Fruit fly (Drosophila melanogaster) whole organism, wandering third instar larva: Measurements from ENCODE around the gene Pfas.

Source experiments
- Abd-B ChIP-seq: fragments of >200 bp; optimal IDR thresholded peaks from 2 replicates; lab custom pipeline; 2017; ENCODE audit warnings: missing biosample characterization, missing genetic modification characterization
- CG32264 ChIP-seq: fragments of 200-800 bp; sonication (Bioruptor generic); optimal IDR thresholded peaks from 2 replicates; lab custom pipeline; 2016; ENCODE audit warnings: missing biosample characterization, missing genetic modification characterization
- CG9705 ChIP-seq: fragments of 200-800 bp; sonication (Bioruptor generic); optimal IDR thresholded peaks from 2 replicates; lab custom pipeline; 2018; ENCODE audit warnings: missing biosample characterization, mild to moderate bottlenecking, missing genetic modification characterization
- CrebA ChIP-seq: fragments of 200-800 bp; sonication (Bioruptor generic); optimal IDR thresholded peaks from 2 replicates; lab custom pipeline; 2016; ENCODE audit warnings: missing biosample characterization, mild to moderate bottlenecking, missing genetic modification characterization, borderline replicate concordance
- Dfd ChIP-seq: fragments of >200 bp; optimal IDR thresholded peaks from 2 replicates; lab custom pipeline; 2017; ENCODE audit warnings: missing biosample characterization, missing genetic modification characterization
- Dif ChIP-seq: fragments of 200-275, 200-300 bp; sonication (Bioruptor generic); optimal IDR thresholded peaks from 2 replicates; lab custom pipeline; 2018; ENCODE audit warnings: missing biosample characterization, missing genetic modification characterization; ENCODE audit not compliant: partially characterized antibody
- GATAd ChIP-seq: sonication (Bioruptor generic); optimal IDR thresholded peaks from 2 replicates; lab custom pipeline; 2016; ENCODE audit warnings: missing biosample characterization, missing genetic modification characterization
- HLH106 ChIP-seq: fragments of 200-800 bp; optimal IDR thresholded peaks from 3 replicates; lab custom pipeline; 2019; ENCODE audit warnings: missing biosample characterization, mild to moderate bottlenecking, missing genetic modification characterization, moderate library complexity
- Hnf4 ChIP-seq: fragments of 200-800 bp; sonication (Bioruptor generic); optimal IDR thresholded peaks from 2 replicates; lab custom pipeline; 2016; ENCODE audit warnings: missing biosample characterization, mild to moderate bottlenecking, missing genetic modification characterization
- Hr78 ChIP-seq: fragments of >200 bp; optimal IDR thresholded peaks from 2 replicates; lab custom pipeline; 2017; ENCODE audit warnings: missing biosample characterization, missing genetic modification characterization
- Hr83 ChIP-seq: fragments of 200-300 bp; sonication (Bioruptor generic); optimal IDR thresholded peaks from 2 replicates; lab custom pipeline; 2016; ENCODE audit warnings: missing biosample characterization, mild to moderate bottlenecking, missing genetic modification characterization, moderate library complexity; ENCODE audit not compliant: poor library complexity, severe bottlenecking
- Jra ChIP-seq: sonication (Bioruptor generic); optimal IDR thresholded peaks from 2 replicates; lab custom pipeline; 2016; ENCODE audit warnings: missing biosample characterization, missing genetic modification characterization
- Mio ChIP-seq: sonication (Bioruptor generic); optimal IDR thresholded peaks from 2 replicates; lab custom pipeline; 2016; ENCODE audit warnings: missing biosample characterization, missing genetic modification characterization
- Myc ChIP-seq: fragments of >200 bp; optimal IDR thresholded peaks from 2 replicates; lab custom pipeline; 2017
- N ChIP-seq: fragments of >200 bp; optimal IDR thresholded peaks from 2 replicates; lab custom pipeline; 2018; ENCODE audit warnings: missing biosample characterization, missing external identifiers, missing genetic modification characterization
- OdsH ChIP-seq: fragments of 200-800 bp; sonication (Bioruptor generic); optimal IDR thresholded peaks from 2 replicates; lab custom pipeline; 2016; ENCODE audit warnings: missing biosample characterization, mild to moderate bottlenecking, missing genetic modification characterization
- Rel ChIP-seq, 2 experiments: fragments of 200-800 bp; sonication (Bioruptor generic) in 1 of 2; optimal IDR thresholded peaks; 2 replicates in 1 of 2; 3 replicates in 1 of 2; lab custom pipeline; 2016 to 2019; ENCODE audit warnings: mild to moderate bottlenecking in 2 of 2, missing biosample characterization in 2 of 2, missing genetic modification characterization in 2 of 2, moderate library complexity in 1 of 2
- Sp1 ChIP-seq: fragments of 200-800 bp; sonication (Bioruptor generic); optimal IDR thresholded peaks from 3 replicates; lab custom pipeline; 2019; ENCODE audit warnings: missing biosample characterization, mild to moderate bottlenecking, missing genetic modification characterization, moderate library complexity
- Vsx2 ChIP-seq: fragments of 200-300, 225-300 bp; sonication (Bioruptor generic); optimal IDR thresholded peaks from 2 replicates; lab custom pipeline; 2018; ENCODE audit warnings: missing biosample characterization, missing genetic modification characterization; ENCODE audit not compliant: partially characterized antibody
- br ChIP-seq: fragments of 200-800 bp; sonication (Bioruptor generic); optimal IDR thresholded peaks from 2 replicates; lab custom pipeline; 2016; ENCODE audit warnings: missing biosample characterization, missing genetic modification characterization
- brk ChIP-seq: fragments of 200-800 bp; sonication (Bioruptor generic); optimal IDR thresholded peaks from 2 replicates; lab custom pipeline; 2016; ENCODE audit warnings: missing biosample characterization, mild to moderate bottlenecking, missing genetic modification characterization
- dl ChIP-seq, 2 experiments: fragments of 175-275, 200-275 bp in 1 of 2; fragments of 200-275 bp in 1 of 2; sonication (Bioruptor generic); optimal IDR thresholded peaks; lab custom pipeline; 2018; ENCODE audit warnings: mild to moderate bottlenecking in 2 of 2, missing biosample characterization in 2 of 2, missing genetic modification characterization in 2 of 2, moderate library complexity in 2 of 2; ENCODE audit not compliant: partially characterized antibody in 2 of 2, insufficient read depth in 1 of 2
- dmrt93B ChIP-seq: fragments of 200-800 bp; sonication (Bioruptor generic); optimal IDR thresholded peaks from 2 replicates; lab custom pipeline; 2018; ENCODE audit warnings: missing biosample characterization, mild to moderate bottlenecking, missing genetic modification characterization
- dsf ChIP-seq: sonication (Bioruptor generic); optimal IDR thresholded peaks from 2 replicates; lab custom pipeline; 2016; ENCODE audit warnings: missing biosample characterization, missing genetic modification characterization, borderline replicate concordance
- ey ChIP-seq: fragments of 200-800 bp; sonication (Bioruptor generic); optimal IDR thresholded peaks from 2 replicates; lab custom pipeline; 2016; ENCODE audit warnings: missing biosample characterization, missing genetic modification characterization
- foxo ChIP-seq, 2 experiments: fragments of 200-800 bp; sonication (Bioruptor generic); optimal IDR thresholded peaks; 2 replicates in 1 of 2; 3 replicates in 1 of 2; lab custom pipeline; 2016 to 2017; ENCODE audit warnings: missing biosample characterization in 2 of 2, missing genetic modification characterization in 2 of 2
- fru ChIP-seq: fragments of 200-800 bp; sonication (Bioruptor generic); optimal IDR thresholded peaks from 3 replicates; lab custom pipeline; 2016; ENCODE audit warnings: missing biosample characterization, mild to moderate bottlenecking, missing genetic modification characterization
- h ChIP-seq: fragments of 200-800 bp; sonication (Bioruptor generic); optimal IDR thresholded peaks from 3 replicates; lab custom pipeline; 2016; ENCODE audit warnings: missing biosample characterization, mild to moderate bottlenecking, missing genetic modification characterization
- jim ChIP-seq: fragments of 175-275, 200-325 bp; sonication (Bioruptor generic); optimal IDR thresholded peaks from 2 replicates; lab custom pipeline; 2016; ENCODE audit warnings: missing biosample characterization, mild to moderate bottlenecking, missing genetic modification characterization
- lola ChIP-seq: fragments of >200 bp; optimal IDR thresholded peaks from 2 replicates; lab custom pipeline; 2017; ENCODE audit warnings: missing biosample characterization, missing genetic modification characterization
- pan ChIP-seq: fragments of >200 bp; optimal IDR thresholded peaks from 2 replicates; lab custom pipeline; 2017
- psq ChIP-seq: fragments of 200-800 bp; sonication (Bioruptor generic); optimal IDR thresholded peaks from 3 replicates; lab custom pipeline; 2017; ENCODE audit warnings: missing biosample characterization, mild to moderate bottlenecking, missing genetic modification characterization, moderate library complexity
- rgr ChIP-seq: fragments of 200-800 bp; sonication (Bioruptor generic); optimal IDR thresholded peaks from 3 replicates; lab custom pipeline; 2016; ENCODE audit warnings: missing biosample characterization, mild to moderate bottlenecking, missing genetic modification characterization
- sage ChIP-seq: fragments of 200-800 bp; sonication (Bioruptor generic); optimal IDR thresholded peaks from 2 replicates; lab custom pipeline; 2016; ENCODE audit warnings: missing biosample characterization, mild to moderate bottlenecking, missing genetic modification characterization
- sv ChIP-seq: fragments of 200-800 bp; sonication (Bioruptor generic); optimal IDR thresholded peaks from 3 replicates; lab custom pipeline; 2016; ENCODE audit warnings: missing biosample characterization, missing genetic modification characterization
- tai ChIP-seq: sonication (Bioruptor generic); optimal IDR thresholded peaks from 2 replicates; lab custom pipeline; 2016; ENCODE audit warnings: missing biosample characterization, missing genetic modification characterization
- usp ChIP-seq: fragments of >200 bp; optimal IDR thresholded peaks from 2 replicates; lab custom pipeline; 2017; ENCODE audit warnings: missing biosample characterization, missing genetic modification characterization

Gene Pfas

DNA sequence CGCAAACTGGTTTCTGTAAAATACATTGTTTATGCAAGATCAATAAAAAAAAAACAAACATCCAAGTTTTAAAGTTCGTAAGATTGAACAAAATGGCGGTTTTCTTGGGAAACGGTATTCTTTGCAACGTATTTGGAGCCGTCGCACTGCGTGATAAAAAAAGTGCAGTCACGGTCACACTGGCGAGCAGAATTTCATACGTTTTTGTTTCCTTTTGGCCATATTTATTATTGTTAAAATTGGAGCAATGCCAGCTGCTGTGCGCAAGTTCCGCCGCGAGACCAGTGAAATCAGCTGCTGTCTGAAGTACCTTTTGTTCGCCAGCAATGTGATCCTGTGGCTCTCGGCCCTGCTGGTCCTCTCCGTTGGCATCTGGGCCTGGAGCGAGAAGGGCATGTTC lies 45.8 kb downstream of the Pfas start, which contains the start of gene Tsp26A:
Gene Tsp26A, plus strand, starts transcription at position 164 of the 400 bp plus-strand sequence.
- TF ChIP-seq brk (GFP tag; lab: Kevin White, UChicago) (no peak), Dfd (no peak)

DNA sequence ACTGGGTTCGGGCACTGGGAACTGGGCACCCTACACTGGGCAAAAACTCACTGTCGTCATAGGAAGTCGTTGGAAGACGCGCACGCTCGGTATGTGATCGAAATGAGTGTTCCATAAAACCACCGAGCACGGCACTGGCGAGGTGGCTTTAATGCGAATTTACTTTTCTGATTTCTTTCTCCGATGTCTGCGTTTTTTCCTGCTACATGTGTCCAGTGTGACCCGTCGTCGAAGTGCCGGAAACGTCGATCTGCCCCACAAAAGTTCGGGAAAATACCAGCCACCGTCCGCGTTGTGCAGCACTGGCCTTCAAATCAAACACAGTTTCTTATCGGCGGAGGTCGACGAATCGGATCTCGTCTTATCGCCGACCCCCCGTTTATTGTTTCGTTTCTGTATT lies 46.6 kb downstream of the Pfas start, which contains the start of gene Kdm5:
Gene Kdm5, minus strand, starts transcription at position 255 of the 400 bp plus-strand sequence.
- no peak for TF ChIP-seq Myc (lab: Kevin White, UChicago)
- TF ChIP-seq CG32264 (GFP tag; lab: Kevin White, UChicago), result no peak
- no peak for TF ChIP-seq dsf (GFP tag; lab: Kevin White, UChicago)
- no peak for TF ChIP-seq CG9705 (GFP tag; lab: Kevin White, UChicago)
- peak; percentile 32 for TF ChIP-seq Sp1 (GFP tag; lab: Kevin White, UChicago)
- peak; percentile 32 for TF ChIP-seq psq (GFP tag; lab: Kevin White, UChicago)
- TF ChIP-seq dl (GFP tag; optimal IDR thresholded peaks at IDR 0.05; lab: Kevin White, UChicago; ENCODE audit: insufficient read depth in 1 of 2, partially characterized antibody in 2 of 2), result no peak
- peak; percentile 23 for TF ChIP-seq fru (GFP tag; lab: Kevin White, UChicago)
- peak; percentile 56 for TF ChIP-seq br
- TF ChIP-seq Rel (GFP tag; optimal IDR thresholded peaks at IDR 0.05; lab: Kevin White, UChicago), result no peak
- TF ChIP-seq Rel (tag; optimal IDR thresholded peaks at IDR 0.05; lab: Kevin White, UChicago), result peak; percentile 87
- TF ChIP-seq Dif, result no peak
- TF ChIP-seq Dfd, result no peak
- TF ChIP-seq GATAd, result no peak
- no peak for TF ChIP-seq N (GFP tag; lab: Kevin White, UChicago)
- no peak for TF ChIP-seq sage (GFP tag; lab: Kevin White, UChicago)
- TF ChIP-seq rgr (GFP tag; lab: Kevin White, UChicago), result peak; percentile 51
- peak; percentile 36 for TF ChIP-seq h (GFP tag; lab: Kevin White, UChicago)
- no peak for TF ChIP-seq Hr78 (GFP tag; lab: Kevin White, UChicago)
- no peak for TF ChIP-seq OdsH
- peak in 1 of 2 experiments; percentile 38 for TF ChIP-seq foxo (GFP tag; optimal IDR thresholded peaks at IDR 0.05; lab: Kevin White, UChicago)
- no peak for TF ChIP-seq pan (lab: Kevin White, UChicago)
- TF ChIP-seq tai, result no peak
- TF ChIP-seq brk (GFP tag; lab: Kevin White, UChicago), result no peak
- TF ChIP-seq Abd-B (GFP tag; lab: Kevin White, UChicago), result no peak
- TF ChIP-seq ey (GFP tag; lab: Kevin White, UChicago), result peak; percentile 17
- TF ChIP-seq sv, result no peak
- TF ChIP-seq Hnf4 (GFP tag; lab: Kevin White, UChicago), result no peak
- no peak for TF ChIP-seq usp
- TF ChIP-seq CrebA (GFP tag; lab: Kevin White, UChicago), result no peak
- no peak for TF ChIP-seq lola
- TF ChIP-seq dmrt93B, result peak; percentile 1
- peak; percentile 27 for TF ChIP-seq HLH106 (tag; lab: Kevin White, UChicago)
- TF ChIP-seq Hr83 (GFP tag; lab: Kevin White, UChicago), result peak; percentile 82
- TF ChIP-seq jim (GFP tag; lab: Kevin White, UChicago), result no peak

DNA sequence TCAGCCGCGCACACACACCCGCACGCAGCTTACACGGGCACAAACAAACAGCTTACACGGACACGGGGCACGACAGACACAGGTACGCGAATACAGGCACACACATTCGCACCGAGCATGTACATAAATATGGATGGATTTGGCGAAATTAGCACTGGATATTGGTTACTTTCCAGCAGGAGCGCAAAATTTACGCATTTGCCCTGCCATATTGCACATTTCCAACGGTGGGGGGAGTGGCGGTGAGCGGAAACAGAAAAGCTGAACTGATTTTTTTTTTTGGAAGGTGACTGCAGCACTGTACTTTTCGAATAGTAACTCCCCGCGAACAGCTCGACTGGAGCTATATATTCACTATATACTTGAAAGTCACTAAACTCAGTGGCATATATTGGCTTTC lies 47.5 kb downstream of the Pfas start:
- TF ChIP-seq Mio (GFP tag; lab: Kevin White, UChicago), result no peak
- TF ChIP-seq Hr83 (GFP tag; lab: Kevin White, UChicago), result peak; percentile 18
- TF ChIP-seq foxo (GFP tag; optimal IDR thresholded peaks at IDR 0.05; lab: Kevin White, UChicago), result no peak
- TF ChIP-seq Hnf4 (GFP tag; lab: Kevin White, UChicago), result no peak

DNA sequence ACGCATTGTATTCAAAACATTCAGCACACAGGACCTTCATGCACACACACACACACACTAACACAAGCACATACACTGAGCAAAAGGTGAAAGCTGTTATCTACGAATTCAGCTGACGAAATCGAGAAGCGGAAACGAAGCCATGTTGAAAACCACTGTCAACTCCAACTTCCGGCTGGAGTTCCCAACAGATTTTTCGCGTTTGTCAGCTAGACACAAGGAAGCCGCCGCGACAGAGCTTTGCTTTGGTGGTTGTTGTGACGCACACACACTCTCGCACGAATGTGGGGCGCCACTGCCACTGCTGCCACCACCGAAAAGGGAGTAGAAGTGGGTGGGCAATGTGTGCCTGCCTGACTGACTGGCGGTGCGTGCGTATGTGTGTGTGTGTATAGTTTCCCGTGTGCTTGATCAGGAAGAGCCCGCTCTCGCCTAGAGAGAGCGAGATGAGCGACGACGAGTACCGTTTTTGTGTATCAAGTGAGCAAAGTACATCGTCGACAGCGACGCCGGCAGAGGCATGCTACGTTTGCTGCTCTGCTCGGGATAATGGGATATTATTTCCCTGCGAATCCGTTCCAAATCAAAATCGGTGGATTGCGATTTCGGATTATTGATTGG lies 48.1 kb downstream of the Pfas start:
- no peak for TF ChIP-seq Jra
- no peak for TF ChIP-seq dsf (GFP tag; lab: Kevin White, UChicago)
- TF ChIP-seq OdsH, result peak; percentile 6
- TF ChIP-seq pan (lab: Kevin White, UChicago), result no peak
- no peak for TF ChIP-seq Myc (lab: Kevin White, UChicago)
- TF ChIP-seq lola, result no peak
- peak; percentile 8 for TF ChIP-seq fru (GFP tag; lab: Kevin White, UChicago)
- TF ChIP-seq dmrt93B, result no peak
- TF ChIP-seq tai, result no peak
- peak; percentile 3 for TF ChIP-seq HLH106 (tag; lab: Kevin White, UChicago)
- TF ChIP-seq Abd-B (GFP tag; lab: Kevin White, UChicago), result no peak
- no peak for TF ChIP-seq GATAd
- no peak for TF ChIP-seq ey (GFP tag; lab: Kevin White, UChicago)
- TF ChIP-seq dl (GFP tag; optimal IDR thresholded peaks at IDR 0.05; lab: Kevin White, UChicago; ENCODE audit: insufficient read depth in 1 of 2, partially characterized antibody in 2 of 2), result no peak
- no peak for TF ChIP-seq psq (GFP tag; lab: Kevin White, UChicago)
- no peak for TF ChIP-seq sage (GFP tag; lab: Kevin White, UChicago)
- no peak for TF ChIP-seq brk (GFP tag; lab: Kevin White, UChicago)
- peak; percentile 34 for TF ChIP-seq Hr83 (GFP tag; lab: Kevin White, UChicago)
- no peak for TF ChIP-seq foxo (GFP tag; optimal IDR thresholded peaks at IDR 0.05; lab: Kevin White, UChicago)
- TF ChIP-seq Dif, result no peak
- peak; percentile 5 for TF ChIP-seq CG9705 (GFP tag; lab: Kevin White, UChicago)
- no peak for TF ChIP-seq Hnf4 (GFP tag; lab: Kevin White, UChicago)
- no peak for TF ChIP-seq sv
- no peak for TF ChIP-seq CG32264 (GFP tag; lab: Kevin White, UChicago)
- no peak for TF ChIP-seq jim (GFP tag; lab: Kevin White, UChicago)
- peak; percentile 13 for TF ChIP-seq h (GFP tag; lab: Kevin White, UChicago)
- TF ChIP-seq rgr (GFP tag; lab: Kevin White, UChicago), result no peak
- no peak for TF ChIP-seq usp
- TF ChIP-seq Vsx2 (GFP tag; lab: Kevin White, UChicago), result no peak
- TF ChIP-seq Rel (GFP tag; optimal IDR thresholded peaks at IDR 0.05; lab: Kevin White, UChicago), result no peak
- TF ChIP-seq Rel (tag; optimal IDR thresholded peaks at IDR 0.05; lab: Kevin White, UChicago), result no peak
- peak; percentile 9 for TF ChIP-seq br
- TF ChIP-seq Sp1 (GFP tag; lab: Kevin White, UChicago), result peak; percentile 49
